Worm (Caenorhabditis elegans) whole organism, L2 larva: ENCODE data around the gene Y49F6A.11.

Experiments used
- ZK546.5 ChIP-seq: sonication (generic microtip); optimal IDR thresholded peaks from 2 replicates; lab custom pipeline; 2017; ENCODE audit warnings: missing biosample characterization, missing genetic modification characterization
- aly-2 ChIP-seq: fragments of 150-350 bp; optimal IDR thresholded peaks from 2 replicates; lab custom pipeline; 2014; ENCODE audit warnings: missing biosample characterization, missing genetic modification characterization
- ama-1 ChIP-seq: fragments of 150-350 bp; optimal IDR thresholded peaks from 2 replicates; lab custom pipeline; 2018; ENCODE audit warnings: inconsistent platforms
- elt-1 ChIP-seq: fragments of 150-350 bp; optimal IDR thresholded peaks from 2 replicates; lab custom pipeline; 2014; ENCODE audit warnings: missing biosample characterization, missing genetic modification characterization
- fos-1 ChIP-seq: fragments of 150-350 bp; optimal IDR thresholded peaks from 2 replicates; lab custom pipeline; 2014; ENCODE audit warnings: missing biosample characterization, missing genetic modification characterization
- gmeb-1 ChIP-seq: fragments of 150-350 bp; optimal IDR thresholded peaks from 2 replicates; lab custom pipeline; 2014; ENCODE audit warnings: missing biosample characterization, missing genetic modification characterization
- lin-13 ChIP-seq: fragments of 150-350 bp; optimal IDR thresholded peaks from 2 replicates; lab custom pipeline; 2014; ENCODE audit warnings: missing biosample characterization, missing genetic modification reagents, missing genetic modification characterization
- lsy-2 ChIP-seq, 2 experiments: fragments of 150-350 bp in 1 of 2; sonication (generic microtip) in 1 of 2; optimal IDR thresholded peaks; 2 replicates each; lab custom pipeline; 2014 to 2017; ENCODE audit warnings: missing biosample characterization in 2 of 2, missing genetic modification characterization in 2 of 2
- mdl-1 ChIP-seq, 2 experiments: fragments of 150-350 bp in 1 of 2; sonication (generic microtip) in 1 of 2; optimal IDR thresholded peaks; 2 replicates each; lab custom pipeline; 2017; ENCODE audit warnings: missing biosample characterization in 2 of 2, missing genetic modification characterization in 2 of 2
- nhr-12 ChIP-seq: fragments of 150-350 bp; optimal IDR thresholded peaks from 2 replicates; lab custom pipeline; 2014; ENCODE audit warnings: missing biosample characterization, missing genetic modification characterization
- nhr-77 ChIP-seq: fragments of 150-350 bp; optimal IDR thresholded peaks from 2 replicates; lab custom pipeline; 2014; ENCODE audit warnings: missing biosample characterization, missing genetic modification characterization
- peb-1 ChIP-seq: fragments of 150-350 bp; optimal IDR thresholded peaks from 2 replicates; lab custom pipeline; 2014; ENCODE audit warnings: missing biosample characterization, missing genetic modification characterization
- skn-1 ChIP-seq: sonication (generic microtip); optimal IDR thresholded peaks from 2 replicates; lab custom pipeline; 2017; ENCODE audit warnings: missing biosample characterization, missing genetic modification characterization
- sma-3 ChIP-seq: sonication (generic microtip); optimal IDR thresholded peaks from 2 replicates; lab custom pipeline; 2016; ENCODE audit warnings: missing genetic modification reagents, missing genetic modification characterization, missing compliant biosample characterization

DNA sequence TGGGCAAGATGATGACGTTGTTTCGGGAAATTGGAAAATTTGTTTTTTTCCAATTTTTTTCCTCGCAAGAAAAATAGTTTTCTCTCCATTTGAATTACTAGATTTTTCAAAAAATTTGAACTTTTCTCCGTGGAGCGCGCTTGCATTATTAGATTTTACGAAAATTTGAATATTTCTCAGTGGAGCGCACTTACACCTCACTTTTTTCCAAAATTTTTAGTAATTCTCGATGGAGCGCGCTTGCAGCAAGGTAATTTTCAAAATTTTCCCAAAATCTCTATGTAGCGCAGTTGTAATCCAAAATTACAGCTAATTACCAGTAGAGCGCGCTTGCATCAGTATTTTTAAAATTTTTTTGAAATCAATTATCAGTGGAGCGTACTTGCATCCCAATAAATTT lies 43.9 kb downstream of the Y49F6A.11 start:
- TF ChIP-seq fos-1 (tag; lab: Kevin White, UChicago), result no peak
- no peak for TF ChIP-seq peb-1 (tag; lab: Kevin White, UChicago)
- TF ChIP-seq mdl-1 (tag; optimal IDR thresholded peaks at IDR 0.05; lab: Kevin White, UChicago), result no peak
- TF ChIP-seq aly-2, result no peak
- TF ChIP-seq gmeb-1 (tag; lab: Kevin White, UChicago), result no peak
- no peak for TF ChIP-seq ZK546.5 (tag; lab: Kevin White, UChicago)
- no peak for TF ChIP-seq ama-1 (lab: Kevin White, UChicago)
- TF ChIP-seq nhr-77 (tag; lab: Kevin White, UChicago), result no peak
- TF ChIP-seq lsy-2 (tag; optimal IDR thresholded peaks at IDR 0.05; lab: Kevin White, UChicago), result no peak
- TF ChIP-seq elt-1 (tag; lab: Kevin White, UChicago), result no peak
- no peak for TF ChIP-seq lin-13 (GFP tag; lab: Kevin White, UChicago)
- TF ChIP-seq skn-1 (tag; lab: Kevin White, UChicago), result no peak
- no peak for TF ChIP-seq sma-3 (GFP tag; lab: Kevin White, UChicago)
- no peak for TF ChIP-seq nhr-12 (tag; lab: Kevin White, UChicago)
